Worm (Caenorhabditis elegans) whole organism, L4 larva: ENCODE measurements around the gene nhr-101.
A peak's percentile ranks its signal among the peaks of the same experiment; 100 is the strongest.

Experiments used
- T26A8.4 ChIP-seq: fragments of 200-800 bp; sonication (Bioruptor generic); IDR thresholded peaks from 2 replicates; pipeline ENCODE4 v1.3.6; 2022; ENCODE audit warnings: missing genetic modification characterization, missing compliant biosample characterization
- Y5F2A.4 ChIP-seq: fragments of 200-800 bp; sonication (Bioruptor generic); optimal IDR thresholded peaks from 2 replicates; lab custom pipeline; 2018; ENCODE audit warnings: mild to moderate bottlenecking, missing genetic modification characterization, missing compliant biosample characterization
- aha-1 ChIP-seq: fragments of 150-350 bp; peaks from one replicate; lab custom pipeline; 2014; ENCODE audit warnings: missing biosample characterization, missing genetic modification characterization
- lin-39 ChIP-seq: fragments of 150-350 bp; optimal IDR thresholded peaks from 2 replicates; lab custom pipeline; 2014; ENCODE audit warnings: missing biosample characterization, missing genetic modification reagents, missing genetic modification characterization
- nhr-76 ChIP-seq: fragments of 150-350 bp; optimal IDR thresholded peaks from 2 replicates; lab custom pipeline; 2014; ENCODE audit warnings: missing biosample characterization, missing genetic modification characterization
- unc-130 ChIP-seq: sonication (generic microtip); optimal IDR thresholded peaks from 2 replicates; lab custom pipeline; 2016; ENCODE audit warnings: missing genetic modification reagents, missing genetic modification characterization, missing compliant biosample characterization
- unc-62 ChIP-seq, 3 experiments: fragments of 150-350 bp in 1 of 3; sonication (generic microtip); optimal IDR thresholded peaks in 2 of 3; peaks in 1 of 3; 1 replicate in 1 of 3; 2 replicates in 2 of 3; lab custom pipeline; 2014 to 2017; ENCODE audit warnings: missing biosample characterization in 3 of 3, missing genetic modification characterization in 3 of 3, missing genetic modification reagents in 3 of 3, missing genotype in 1 of 3
- zag-1 ChIP-seq: fragments of 150-350 bp; optimal IDR thresholded peaks from 2 replicates; lab custom pipeline; 2014; ENCODE audit warnings: missing biosample characterization, missing genetic modification characterization

DNA sequence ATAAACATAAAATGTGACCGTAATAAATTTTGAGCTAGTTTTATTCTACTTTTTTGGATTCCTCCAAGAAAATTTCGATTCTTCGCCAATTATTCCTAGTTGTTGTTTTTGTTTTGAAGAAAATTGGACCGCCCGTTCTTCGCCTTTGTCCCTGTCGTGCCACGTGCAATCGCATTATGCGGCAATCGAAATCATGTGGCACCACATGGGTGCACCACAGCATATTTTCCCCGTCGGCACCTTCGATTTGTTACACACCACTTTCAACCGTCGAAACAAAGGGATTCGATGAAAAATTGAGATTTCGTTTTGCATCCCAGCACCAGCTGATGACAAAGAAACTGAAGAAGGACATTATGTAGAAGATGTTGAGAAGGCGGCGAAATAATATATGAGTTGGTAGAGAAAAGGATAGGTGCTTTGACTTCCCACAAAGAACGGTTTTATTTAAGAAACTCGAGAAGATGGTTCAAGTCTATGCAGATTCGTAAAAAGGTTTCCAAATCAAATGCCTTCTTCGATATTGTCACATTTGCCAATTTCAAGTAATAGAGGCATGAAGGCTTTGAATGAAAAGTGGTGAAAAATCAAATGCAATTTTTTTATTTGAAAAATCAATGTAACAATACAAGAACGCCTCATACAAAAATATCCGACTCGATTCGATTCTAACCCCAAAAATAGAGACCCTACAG lies 41.5 kb upstream of the nhr-101 start:
- no peak for TF ChIP-seq T26A8.4 (GFP tag; lab: Robert Waterston, UW)
- no peak for TF ChIP-seq Y5F2A.4 (GFP tag; lab: Kevin White, UChicago)
- no peak for TF ChIP-seq aha-1
- TF ChIP-seq unc-62 (GFP tag; optimal IDR thresholded peaks at IDR 0.05 in 1 of 2; lab: Kevin White, UChicago), result peak in 1 of 2 experiments; percentile 91
- TF ChIP-seq unc-62 (tag; optimal IDR thresholded peaks at IDR 0.05; lab: Kevin White, UChicago), result no peak
- no peak for TF ChIP-seq unc-130
- TF ChIP-seq lin-39 (tag; lab: Kevin White, UChicago), result no peak
- TF ChIP-seq zag-1 (tag; lab: Kevin White, UChicago), result no peak
- TF ChIP-seq nhr-76 (tag; lab: Kevin White, UChicago), result no peak
